Worm (Caenorhabditis elegans) whole organism, dauer: Measurements from ENCODE around the gene F32F2.4.

Experiments
- unc-62 ChIP-seq: sonication (generic microtip); optimal IDR thresholded peaks from 2 replicates; lab custom pipeline; 2017; ENCODE audit warnings: missing biosample characterization, missing genetic modification reagents, missing genetic modification characterization

The F32F2.4 gene

ce11 chrV:13313045-13313623 lies 37.1 kb downstream of the F32F2.4 start, which contains the start of gene C50B6.3:
Gene C50B6.3 (plus strand): TSS chrV:13313573.
- TF ChIP-seq unc-62 (GFP tag; lab: Kevin White, UChicago) = no peak

DNA sequence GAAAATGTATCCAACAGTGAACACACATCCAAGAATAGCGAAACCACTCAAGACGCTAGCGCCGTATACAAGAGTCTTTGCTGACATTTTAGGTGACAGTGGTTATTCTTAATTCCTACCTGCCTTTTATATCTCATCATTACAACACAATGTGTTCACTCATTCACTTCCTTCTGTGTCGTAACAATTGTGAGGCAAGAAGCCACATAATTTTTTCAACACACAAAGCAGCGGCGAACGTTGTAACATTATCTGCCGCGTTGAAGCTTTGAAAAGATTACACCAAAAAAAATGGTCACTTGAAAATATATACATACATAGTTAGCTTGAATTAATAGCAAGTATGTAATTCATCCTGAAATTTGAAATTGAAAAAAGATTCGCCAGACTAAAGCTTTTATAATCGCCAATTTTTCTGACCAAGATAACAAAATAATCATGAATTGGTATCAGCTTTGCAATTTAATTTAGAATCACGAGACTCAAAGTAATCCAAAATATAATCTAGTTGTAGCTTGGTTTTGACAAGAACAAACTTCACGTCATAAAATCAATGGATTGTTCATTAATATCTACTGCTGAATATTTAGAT lies 41.9 kb downstream of the F32F2.4 start, which contains the start of the genes col-161 and srh-18:
col-161 (minus strand) TSS at position 101 of the 592 bp plus-strand sequence.
srh-18 (plus strand) TSS at position 542 of the 592 bp plus-strand sequence.
- TF ChIP-seq unc-62 (GFP tag; lab: Kevin White, UChicago) = no peak

- TF ChIP-seq unc-62 (GFP tag; lab: Kevin White, UChicago) = no peak
Observed at ce11 chrV:13320676-13321075, 44.6 kb downstream of the F32F2.4 start, which contains the start of gene srh-15. Gene srh-15 (plus strand): TSS chrV:13320976.

ce11 chrV:13324933-13325760 lies 49.1 kb downstream of the F32F2.4 start, which contains the start of gene C50B6.7:
Gene C50B6.7 (minus strand): TSS chrV:13324983.
- no peak for TF ChIP-seq unc-62 (GFP tag; lab: Kevin White, UChicago)
